Worm (Caenorhabditis elegans): ENCODE measurements around the gene ZC404.16.

ZC404.16 gene

ce11 chrV:6784853-6785492 lies 11.3 kb upstream of the ZC404.16 start, which contains the start of the genes spn-4 and spe-39 (continued):
- no peak for TF ChIP-seq tlp-1 (tag; optimal IDR thresholded peaks at IDR 0.05)
- peak; percentile 66 for TF ChIP-seq blmp-1 (tag; optimal IDR thresholded peaks at IDR 0.05)
- TF ChIP-seq lin-39 (tag; optimal IDR thresholded peaks at IDR 0.05), result peak; percentile 80
- TF ChIP-seq egl-27 (tag; optimal IDR thresholded peaks at IDR 0.05), result no peak
- no peak for TF ChIP-seq efl-3 (GFP tag; optimal IDR thresholded peaks at IDR 0.05)
- peak; percentile 57 for TF ChIP-seq lin-15B (tag; optimal IDR thresholded peaks at IDR 0.05)
- TF ChIP-seq rnt-1 (tag; optimal IDR thresholded peaks at IDR 0.05), result peak; percentile 92
- TF ChIP-seq nhr-76 (tag; optimal IDR thresholded peaks at IDR 0.05), result peak; percentile 51
- TF ChIP-seq C16A3.4 (tag; optimal IDR thresholded peaks at IDR 0.05), result peak; percentile 83
- TF ChIP-seq elt-3 (tag; optimal IDR thresholded peaks at IDR 0.05), result peak in 2 of 6 experiments; percentile 42 to 55
- TF ChIP-seq nhr-237 (tag; optimal IDR thresholded peaks at IDR 0.05), result no peak
- TF ChIP-seq alr-1 (tag; optimal IDR thresholded peaks at IDR 0.05; ENCODE audit: borderline replicate concordance), result no peak
- TF ChIP-seq elt-2 (tag; optimal IDR thresholded peaks at IDR 0.05), result peak; percentile 65
- peak; percentile 25 for TF ChIP-seq nhr-11 (tag; optimal IDR thresholded peaks at IDR 0.05)
- TF ChIP-seq nhr-84 (tag; optimal IDR thresholded peaks at IDR 0.05), result no peak
- no peak for TF ChIP-seq hlh-17 (GFP tag; optimal IDR thresholded peaks at IDR 0.05; ENCODE audit: borderline replicate concordance)
- TF ChIP-seq nhr-20 (tag; optimal IDR thresholded peaks at IDR 0.05), result peak; percentile 84
- peak; percentile 1 for TF ChIP-seq ama-1 (optimal IDR thresholded peaks at IDR 0.05)
- peak; percentile 88 for TF ChIP-seq snpc-4 (tag; optimal IDR thresholded peaks at IDR 0.05)
- peak; percentile 53 for TF ChIP-seq ceh-8 (GFP tag; optimal IDR thresholded peaks at IDR 0.05)
- no peak for TF ChIP-seq ces-1 (GFP tag; optimal IDR thresholded peaks at IDR 0.05)
- peak; percentile 93 to 97 for TF ChIP-seq lin-35 (GFP tag; optimal IDR thresholded peaks at IDR 0.05)
- TF ChIP-seq sox-4 (tag; optimal IDR thresholded peaks at IDR 0.05), result peak; percentile 70
- peak; percentile 54 for TF ChIP-seq aly-2 (tag; optimal IDR thresholded peaks at IDR 0.05)
- TF ChIP-seq fkh-8 (tag; optimal IDR thresholded peaks at IDR 0.05), result peak; percentile 29
- TF ChIP-seq skn-1 (tag; optimal IDR thresholded peaks at IDR 0.05), result peak; percentile 90
- TF ChIP-seq efl-1 (optimal IDR thresholded peaks at IDR 0.05), result peak; percentile 71 to 95
- peak; percentile 93 to 99 for TF ChIP-seq efl-1 (GFP tag; optimal IDR thresholded peaks at IDR 0.05 in 1 of 2)
- TF ChIP-seq dpl-1 (GFP tag; optimal IDR thresholded peaks at IDR 0.05), result peak; percentile 94 to 95 (median 94)
- TF ChIP-seq hlh-4 (tag; optimal IDR thresholded peaks at IDR 0.05), result no peak
- peak; percentile 95 for TF ChIP-seq unc-130 (tag; optimal IDR thresholded peaks at IDR 0.05)
- no peak for TF ChIP-seq sup-37 (GFP tag; optimal IDR thresholded peaks at IDR 0.05)
- TF ChIP-seq vab-15 (tag; optimal IDR thresholded peaks at IDR 0.05), result no peak
- TF ChIP-seq nhr-12 (tag; optimal IDR thresholded peaks at IDR 0.05), result no peak
- no peak for TF ChIP-seq unc-98 (GFP tag; IDR thresholded peaks at IDR 0.05)
- TF ChIP-seq irx-1 (tag; optimal IDR thresholded peaks at IDR 0.05), result peak; percentile 67
- no peak for TF ChIP-seq zip-4 (GFP tag; optimal IDR thresholded peaks at IDR 0.05)
- TF ChIP-seq lin-13 (GFP tag; optimal IDR thresholded peaks at IDR 0.05), result peak; percentile 80
- TF ChIP-seq lin-14 (GFP tag; optimal IDR thresholded peaks at IDR 0.05), result peak; percentile 68
- TF ChIP-seq unc-30 (tag; optimal IDR thresholded peaks at IDR 0.05), result no peak
- TF ChIP-seq ztf-4 (tag; optimal IDR thresholded peaks at IDR 0.05), result peak; percentile 9
- TF ChIP-seq nhr-85 (tag), result peak; percentile 89
- peak; percentile 61 for TF ChIP-seq jun-1 (tag; optimal IDR thresholded peaks at IDR 0.05)
- no peak for TF ChIP-seq aha-1 (tag; optimal IDR thresholded peaks at IDR 0.05)
- TF ChIP-seq ztf-11 (tag; optimal IDR thresholded peaks at IDR 0.05), result peak in 1 of 2 experiments; percentile 72
- peak; percentile 76 to 78 for TF ChIP-seq lsy-2 (tag; optimal IDR thresholded peaks at IDR 0.05)
- TF ChIP-seq pqm-1 (tag; optimal IDR thresholded peaks at IDR 0.05), result no peak
- no peak for TF ChIP-seq ets-5 (GFP tag; IDR thresholded peaks at IDR 0.05)
- TF ChIP-seq ceh-63 (GFP tag; optimal IDR thresholded peaks at IDR 0.05), result no peak
- peak; percentile 28 for TF ChIP-seq F16B12.6 (tag; optimal IDR thresholded peaks at IDR 0.05)
- peak; percentile 3 for TF ChIP-seq fkh-10 (GFP tag; optimal IDR thresholded peaks at IDR 0.05)
- TF ChIP-seq mep-1 (tag; optimal IDR thresholded peaks at IDR 0.05), result peak; percentile 81
- peak; percentile 62 for TF ChIP-seq isw-1 (GFP tag; IDR thresholded peaks at IDR 0.05)

Data from whole organism, L1 larva.